Fruit fly (Drosophila melanogaster) whole organism, wandering third instar larva: Measurements from ENCODE around the gene mil.

Experiments used
- CG32264 ChIP-seq: fragments of 200-800 bp; sonication (Bioruptor generic); optimal IDR thresholded peaks from 2 replicates; lab custom pipeline; 2016; ENCODE audit warnings: missing biosample characterization, missing genetic modification characterization
- CG9705 ChIP-seq: fragments of 200-800 bp; sonication (Bioruptor generic); optimal IDR thresholded peaks from 2 replicates; lab custom pipeline; 2018; ENCODE audit warnings: missing biosample characterization, mild to moderate bottlenecking, missing genetic modification characterization
- Dfd ChIP-seq: fragments of >200 bp; optimal IDR thresholded peaks from 2 replicates; lab custom pipeline; 2017; ENCODE audit warnings: missing biosample characterization, missing genetic modification characterization
- Dif ChIP-seq: fragments of 200-275, 200-300 bp; sonication (Bioruptor generic); optimal IDR thresholded peaks from 2 replicates; lab custom pipeline; 2018; ENCODE audit warnings: missing biosample characterization, missing genetic modification characterization; ENCODE audit not compliant: partially characterized antibody
- GATAd ChIP-seq: sonication (Bioruptor generic); optimal IDR thresholded peaks from 2 replicates; lab custom pipeline; 2016; ENCODE audit warnings: missing biosample characterization, missing genetic modification characterization
- HLH106 ChIP-seq: fragments of 200-800 bp; optimal IDR thresholded peaks from 3 replicates; lab custom pipeline; 2019; ENCODE audit warnings: missing biosample characterization, mild to moderate bottlenecking, missing genetic modification characterization, moderate library complexity
- Hnf4 ChIP-seq: fragments of 200-800 bp; sonication (Bioruptor generic); optimal IDR thresholded peaks from 2 replicates; lab custom pipeline; 2016; ENCODE audit warnings: missing biosample characterization, mild to moderate bottlenecking, missing genetic modification characterization
- Hr78 ChIP-seq: fragments of >200 bp; optimal IDR thresholded peaks from 2 replicates; lab custom pipeline; 2017; ENCODE audit warnings: missing biosample characterization, missing genetic modification characterization
- Hr83 ChIP-seq: fragments of 200-300 bp; sonication (Bioruptor generic); optimal IDR thresholded peaks from 2 replicates; lab custom pipeline; 2016; ENCODE audit warnings: missing biosample characterization, mild to moderate bottlenecking, missing genetic modification characterization, moderate library complexity; ENCODE audit not compliant: poor library complexity, severe bottlenecking
- Jra ChIP-seq: sonication (Bioruptor generic); optimal IDR thresholded peaks from 2 replicates; lab custom pipeline; 2016; ENCODE audit warnings: missing biosample characterization, missing genetic modification characterization
- Myc ChIP-seq: fragments of >200 bp; optimal IDR thresholded peaks from 2 replicates; lab custom pipeline; 2017
- N ChIP-seq: fragments of >200 bp; optimal IDR thresholded peaks from 2 replicates; lab custom pipeline; 2018; ENCODE audit warnings: missing biosample characterization, missing external identifiers, missing genetic modification characterization
- OdsH ChIP-seq: fragments of 200-800 bp; sonication (Bioruptor generic); optimal IDR thresholded peaks from 2 replicates; lab custom pipeline; 2016; ENCODE audit warnings: missing biosample characterization, mild to moderate bottlenecking, missing genetic modification characterization
- Rel ChIP-seq, 2 experiments: fragments of 200-800 bp; sonication (Bioruptor generic) in 1 of 2; optimal IDR thresholded peaks; 2 replicates in 1 of 2; 3 replicates in 1 of 2; lab custom pipeline; 2016 to 2019; ENCODE audit warnings: mild to moderate bottlenecking in 2 of 2, missing biosample characterization in 2 of 2, missing genetic modification characterization in 2 of 2, moderate library complexity in 1 of 2
- Sp1 ChIP-seq: fragments of 200-800 bp; sonication (Bioruptor generic); optimal IDR thresholded peaks from 3 replicates; lab custom pipeline; 2019; ENCODE audit warnings: missing biosample characterization, mild to moderate bottlenecking, missing genetic modification characterization, moderate library complexity
- Vsx2 ChIP-seq: fragments of 200-300, 225-300 bp; sonication (Bioruptor generic); optimal IDR thresholded peaks from 2 replicates; lab custom pipeline; 2018; ENCODE audit warnings: missing biosample characterization, missing genetic modification characterization; ENCODE audit not compliant: partially characterized antibody
- br ChIP-seq: fragments of 200-800 bp; sonication (Bioruptor generic); optimal IDR thresholded peaks from 2 replicates; lab custom pipeline; 2016; ENCODE audit warnings: missing biosample characterization, missing genetic modification characterization
- dl ChIP-seq, 2 experiments: fragments of 175-275, 200-275 bp in 1 of 2; fragments of 200-275 bp in 1 of 2; sonication (Bioruptor generic); optimal IDR thresholded peaks; lab custom pipeline; 2018; ENCODE audit warnings: mild to moderate bottlenecking in 2 of 2, missing biosample characterization in 2 of 2, missing genetic modification characterization in 2 of 2, moderate library complexity in 2 of 2; ENCODE audit not compliant: partially characterized antibody in 2 of 2, insufficient read depth in 1 of 2
- dmrt93B ChIP-seq: fragments of 200-800 bp; sonication (Bioruptor generic); optimal IDR thresholded peaks from 2 replicates; lab custom pipeline; 2018; ENCODE audit warnings: missing biosample characterization, mild to moderate bottlenecking, missing genetic modification characterization
- foxo ChIP-seq, 2 experiments: fragments of 200-800 bp; sonication (Bioruptor generic); optimal IDR thresholded peaks; 2 replicates in 1 of 2; 3 replicates in 1 of 2; lab custom pipeline; 2016 to 2017; ENCODE audit warnings: missing biosample characterization in 2 of 2, missing genetic modification characterization in 2 of 2
- fru ChIP-seq: fragments of 200-800 bp; sonication (Bioruptor generic); optimal IDR thresholded peaks from 3 replicates; lab custom pipeline; 2016; ENCODE audit warnings: missing biosample characterization, mild to moderate bottlenecking, missing genetic modification characterization
- h ChIP-seq: fragments of 200-800 bp; sonication (Bioruptor generic); optimal IDR thresholded peaks from 3 replicates; lab custom pipeline; 2016; ENCODE audit warnings: missing biosample characterization, mild to moderate bottlenecking, missing genetic modification characterization
- jim ChIP-seq: fragments of 175-275, 200-325 bp; sonication (Bioruptor generic); optimal IDR thresholded peaks from 2 replicates; lab custom pipeline; 2016; ENCODE audit warnings: missing biosample characterization, mild to moderate bottlenecking, missing genetic modification characterization
- lola ChIP-seq: fragments of >200 bp; optimal IDR thresholded peaks from 2 replicates; lab custom pipeline; 2017; ENCODE audit warnings: missing biosample characterization, missing genetic modification characterization
- psq ChIP-seq: fragments of 200-800 bp; sonication (Bioruptor generic); optimal IDR thresholded peaks from 3 replicates; lab custom pipeline; 2017; ENCODE audit warnings: missing biosample characterization, mild to moderate bottlenecking, missing genetic modification characterization, moderate library complexity
- rgr ChIP-seq: fragments of 200-800 bp; sonication (Bioruptor generic); optimal IDR thresholded peaks from 3 replicates; lab custom pipeline; 2016; ENCODE audit warnings: missing biosample characterization, mild to moderate bottlenecking, missing genetic modification characterization
- sage ChIP-seq: fragments of 200-800 bp; sonication (Bioruptor generic); optimal IDR thresholded peaks from 2 replicates; lab custom pipeline; 2016; ENCODE audit warnings: missing biosample characterization, mild to moderate bottlenecking, missing genetic modification characterization
- tai ChIP-seq: sonication (Bioruptor generic); optimal IDR thresholded peaks from 2 replicates; lab custom pipeline; 2016; ENCODE audit warnings: missing biosample characterization, missing genetic modification characterization
- usp ChIP-seq: fragments of >200 bp; optimal IDR thresholded peaks from 2 replicates; lab custom pipeline; 2017; ENCODE audit warnings: missing biosample characterization, missing genetic modification characterization
- woc ChIP-seq: sonication (Bioruptor generic); optimal IDR thresholded peaks from 2 replicates; lab custom pipeline; 2016; ENCODE audit warnings: missing biosample characterization, mild to moderate bottlenecking, missing genetic modification characterization

mil gene

dm6 chr3R:27925000-27925970, 13.0 kb downstream of the mil start, which contains the start of gene mino:
TSS of gene mino (plus strand) at chr3R:27925191.
- TF ChIP-seq Jra (peak; percentile 21), fru (GFP tag; lab: Kevin White, UChicago) (peak; percentile 22), jim (GFP tag; lab: Kevin White, UChicago) (no peak), Hnf4 (GFP tag; lab: Kevin White, UChicago) (peak; percentile 6), Vsx2 (no peak), Dif (GFP tag; lab: Kevin White, UChicago) (peak; percentile 87), OdsH (GFP tag; lab: Kevin White, UChicago) (peak; percentile 42), rgr (GFP tag; lab: Kevin White, UChicago) (peak; percentile 38), CG9705 (GFP tag; lab: Kevin White, UChicago) (peak; percentile 2), woc (GFP tag; lab: Kevin White, UChicago) (peak; percentile 4), Hr78 (GFP tag; lab: Kevin White, UChicago) (no peak), GATAd (GFP tag; lab: Kevin White, UChicago) (peak; percentile 40), sage (GFP tag; lab: Kevin White, UChicago) (peak; percentile 5), Dfd (GFP tag; lab: Kevin White, UChicago) (no peak), br (GFP tag; lab: Kevin White, UChicago) (peak; percentile 30), dl (GFP tag; optimal IDR thresholded peaks at IDR 0.05; lab: Kevin White, UChicago; ENCODE audit: insufficient read depth in 1 of 2, partially characterized antibody in 2 of 2) (peak; percentile 35 to 80), HLH106 (tag; lab: Kevin White, UChicago) (peak; percentile 4), Hr83 (GFP tag; lab: Kevin White, UChicago) (peak; percentile 38), tai (GFP tag; lab: Kevin White, UChicago) (no peak), CG32264 (no peak), h (peak; percentile 79), Sp1 (peak; percentile 48), lola (GFP tag; lab: Kevin White, UChicago) (no peak), Rel (GFP tag; optimal IDR thresholded peaks at IDR 0.05; lab: Kevin White, UChicago) (no peak), Rel (tag; optimal IDR thresholded peaks at IDR 0.05; lab: Kevin White, UChicago) (peak; percentile 63)

DNA sequence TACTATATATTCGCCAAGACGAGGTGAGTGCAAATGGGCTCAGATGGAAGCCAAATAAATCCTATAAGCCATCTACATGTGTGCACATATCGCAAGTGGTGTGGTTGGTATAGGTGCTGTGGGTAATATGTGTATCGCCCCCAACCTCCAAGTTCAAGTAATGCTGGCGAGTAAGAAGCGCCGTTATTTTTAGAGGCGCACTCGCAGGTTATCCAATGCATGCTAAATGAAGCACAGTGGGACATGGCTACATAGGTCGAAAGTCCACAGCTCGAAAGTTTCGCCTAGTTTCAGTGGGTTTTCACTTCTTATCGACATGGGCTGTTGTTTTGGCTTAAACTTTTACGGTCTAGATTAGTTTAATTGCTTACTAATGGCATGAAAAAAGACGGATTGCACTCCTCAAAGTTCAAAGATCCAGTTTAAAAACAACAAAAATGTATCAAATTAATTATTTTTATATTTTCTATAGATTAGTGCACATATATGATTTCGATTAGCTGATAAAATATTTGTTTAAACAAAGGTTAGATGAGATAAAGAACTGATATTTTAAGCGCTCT, 13.8 kb downstream of the mil start:
- TF ChIP-seq HLH106 (tag; lab: Kevin White, UChicago) (peak; percentile 10), psq (peak; percentile 7), foxo (GFP tag; optimal IDR thresholded peaks at IDR 0.05; lab: Kevin White, UChicago) (peak in 1 of 2 experiments; percentile 27), Vsx2 (no peak), lola (GFP tag; lab: Kevin White, UChicago) (no peak), rgr (GFP tag; lab: Kevin White, UChicago) (no peak), tai (GFP tag; lab: Kevin White, UChicago) (no peak)

- TF ChIP-seq jim (GFP tag; lab: Kevin White, UChicago): no peak
- no peak for TF ChIP-seq fru (GFP tag; lab: Kevin White, UChicago)
- TF ChIP-seq Rel (GFP tag; optimal IDR thresholded peaks at IDR 0.05; lab: Kevin White, UChicago): no peak
- peak; percentile 24 for TF ChIP-seq Rel (tag; optimal IDR thresholded peaks at IDR 0.05; lab: Kevin White, UChicago)
- no peak for TF ChIP-seq Myc (lab: Kevin White, UChicago)
- peak; percentile 74 for TF ChIP-seq h
- TF ChIP-seq Hr83 (GFP tag; lab: Kevin White, UChicago): no peak
- TF ChIP-seq usp: no peak
- no peak for TF ChIP-seq Hnf4 (GFP tag; lab: Kevin White, UChicago)
- TF ChIP-seq dl (GFP tag; optimal IDR thresholded peaks at IDR 0.05; lab: Kevin White, UChicago; ENCODE audit: insufficient read depth in 1 of 2, partially characterized antibody in 2 of 2): no peak
- TF ChIP-seq Dif (GFP tag; lab: Kevin White, UChicago): no peak
- TF ChIP-seq N (GFP tag; lab: Kevin White, UChicago): no peak
- no peak for TF ChIP-seq sage (GFP tag; lab: Kevin White, UChicago)
- TF ChIP-seq dmrt93B (GFP tag; lab: Kevin White, UChicago): no peak
Measured at dm6 chr3R:27926738-27927215, 14.5 kb downstream of the mil start.
